Fruit fly (Drosophila melanogaster): Measurements from ENCODE around the gene Mpi.
A peak's percentile ranks its signal among the peaks of the same experiment; 100 is the strongest.

Mpi gene

DNA sequence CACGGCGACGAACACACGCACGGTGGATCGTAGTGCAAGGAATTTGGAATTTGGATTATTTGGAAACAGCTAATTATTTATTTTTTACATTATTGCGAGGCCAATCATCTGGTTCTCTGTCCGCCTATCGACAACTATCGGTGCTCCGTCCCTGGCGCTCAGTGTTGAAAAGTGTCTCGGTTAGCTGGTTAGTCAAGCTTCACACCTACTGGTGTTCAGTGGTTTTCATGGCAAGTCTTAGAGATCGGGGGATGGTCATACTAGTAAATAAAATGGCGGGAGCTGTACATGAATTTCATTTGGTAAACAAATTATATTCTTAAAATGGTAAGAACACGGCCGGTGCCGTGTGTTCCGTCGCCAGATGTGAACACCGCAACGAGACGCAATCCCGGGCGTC, 48.5 kb upstream of the Mpi start, which contains the start of the genes trbd and dmt (continued):
- TF ChIP-seq Mad (GFP tag; optimal IDR thresholded peaks at IDR 0.05): peak; percentile 58
- TF ChIP-seq hb (GFP tag; IDR thresholded peaks at IDR 0.05; ENCODE audit: partially characterized antibody): no peak
- TF ChIP-seq btn (GFP tag; optimal IDR thresholded peaks at IDR 0.05): peak; percentile 19
- TF ChIP-seq pan (optimal IDR thresholded peaks at IDR 0.05): no peak
- TF ChIP-seq pan (GFP tag; optimal IDR thresholded peaks at IDR 0.05 in 1 of 2, IDR thresholded peaks at IDR 0.05 in 1 of 2): no peak
- TF ChIP-seq Nf-YB (GFP tag; optimal IDR thresholded peaks at IDR 0.05): no peak
- no peak for TF ChIP-seq chm (GFP tag; IDR thresholded peaks at IDR 0.05)
- no peak for TF ChIP-seq row (GFP tag; IDR thresholded peaks at IDR 0.05)
- no peak for TF ChIP-seq CG4328 (GFP tag; optimal IDR thresholded peaks at IDR 0.05)
- TF ChIP-seq CG11398 (GFP tag; optimal IDR thresholded peaks at IDR 0.05): peak; percentile 50
- no peak for TF ChIP-seq CG17612 (GFP tag; IDR thresholded peaks at IDR 0.05)
- 0 out of 2 replicates have a peak, but pooled peaks have one; percentile 38 for TF ChIP-seq CG6272 (GFP tag; IDR thresholded peaks at IDR 0.05)
- TF ChIP-seq tll (GFP tag; optimal IDR thresholded peaks at IDR 0.05): no peak
- TF ChIP-seq CG30431 (GFP tag; optimal IDR thresholded peaks at IDR 0.05): no peak
- no peak for TF ChIP-seq sob (GFP tag; IDR thresholded peaks at IDR 0.05)
- peak; percentile 3 to 54 for TF ChIP-seq chif (GFP tag; optimal IDR thresholded peaks at IDR 0.05)
- no peak for TF ChIP-seq HLH3B (GFP tag; IDR thresholded peaks at IDR 0.05)
- no peak for TF ChIP-seq eve (GFP tag; optimal IDR thresholded peaks at IDR 0.05)
- TF ChIP-seq CG42726 (GFP tag; IDR thresholded peaks at IDR 0.05; ENCODE audit: partially characterized antibody): no peak
- peak; percentile 73 for TF ChIP-seq her (GFP tag; optimal IDR thresholded peaks at IDR 0.05)
- peak; percentile 76 for TF ChIP-seq CG9876 (GFP tag; optimal IDR thresholded peaks at IDR 0.05)
- TF ChIP-seq CG12744 (GFP tag; optimal IDR thresholded peaks at IDR 0.05): no peak
- no peak for TF ChIP-seq crol (GFP tag; IDR thresholded peaks at IDR 0.05)
- TF ChIP-seq Dad (GFP tag; optimal IDR thresholded peaks at IDR 0.05): peak; percentile 66
- TF ChIP-seq dm (GFP tag; optimal IDR thresholded peaks at IDR 0.05): peak; percentile 78
- TF ChIP-seq sug (tag; optimal IDR thresholded peaks at IDR 0.05): no peak
- no peak for TF ChIP-seq hbn (GFP tag; IDR thresholded peaks at IDR 0.05; ENCODE audit: partially characterized antibody)
- peak; percentile 89 for TF ChIP-seq gro (GFP tag; optimal IDR thresholded peaks at IDR 0.05)
- TF ChIP-seq pfk (GFP tag; optimal IDR thresholded peaks at IDR 0.05): no peak
- TF ChIP-seq CG6254 (GFP tag; optimal IDR thresholded peaks at IDR 0.05): no peak
- TF ChIP-seq CG15479 (GFP tag; optimal IDR thresholded peaks at IDR 0.05): no peak
- TF ChIP-seq CG13296 (GFP tag; optimal IDR thresholded peaks at IDR 0.05): no peak
- no peak for TF ChIP-seq gsb (GFP tag; IDR thresholded peaks at IDR 0.05)
- peak; percentile 94 for TF ChIP-seq MESR4 (GFP tag; optimal IDR thresholded peaks at IDR 0.05)
- no peak for TF ChIP-seq CG7839 (tag; optimal IDR thresholded peaks at IDR 0.05)
- no peak for TF ChIP-seq Jarid2 (GFP tag; optimal IDR thresholded peaks at IDR 0.05)
- TF ChIP-seq prd (optimal IDR thresholded peaks at IDR 0.05): no peak
- TF ChIP-seq prd (GFP tag; IDR thresholded peaks at IDR 0.05): no peak
- TF ChIP-seq CG3995 (GFP tag; optimal IDR thresholded peaks at IDR 0.05): peak; percentile 52
- TF ChIP-seq onecut (GFP tag; IDR thresholded peaks at IDR 0.05): peak; percentile 28
- no peak for TF ChIP-seq CG6813 (GFP tag; optimal IDR thresholded peaks at IDR 0.05)
- peak; percentile 46 for TF ChIP-seq Side (GFP tag; optimal IDR thresholded peaks at IDR 0.05)
- peak; percentile 56 for TF ChIP-seq CG12155 (GFP tag; optimal IDR thresholded peaks at IDR 0.05)
- TF ChIP-seq tup (GFP tag; optimal IDR thresholded peaks at IDR 0.05): peak; percentile 4
- no peak for TF ChIP-seq CG12219 (GFP tag; optimal IDR thresholded peaks at IDR 0.05)
- TF ChIP-seq ftz-f1 (GFP tag; optimal IDR thresholded peaks at IDR 0.05): peak; percentile 97
- TF ChIP-seq Oaz (GFP tag; IDR thresholded peaks at IDR 0.05): no peak
- peak; percentile 66 for TF ChIP-seq CG1647 (GFP tag; optimal IDR thresholded peaks at IDR 0.05)
- no peak for TF ChIP-seq grau (tag; optimal IDR thresholded peaks at IDR 0.05)
- no peak for TF ChIP-seq ab (GFP tag; optimal IDR thresholded peaks at IDR 0.05)
- peak; percentile 52 for TF ChIP-seq CG16863 (GFP tag; optimal IDR thresholded peaks at IDR 0.05)
- no peak for TF ChIP-seq tio (GFP tag; optimal IDR thresholded peaks at IDR 0.05)

Data from whole organism, embryonic.